Fruit fly (Drosophila melanogaster) whole organism, embryonic: Measurements from ENCODE around the gene CG33111.

Experiments
- Abd-B ChIP-seq: fragments of 200-800 bp; sonication (Bioruptor generic); optimal IDR thresholded peaks from 2 replicates; lab custom pipeline; 2018; ENCODE audit warnings: missing biosample characterization, mild to moderate bottlenecking, missing genetic modification characterization, moderate library complexity
- Aef1 ChIP-seq: fragments of 200-800 bp; sonication (Bioruptor generic); IDR thresholded peaks from 3 replicates; pipeline ENCODE4 v1.3.6; 2022; ENCODE audit warnings: missing biosample characterization, missing genetic modification characterization
- Awh ChIP-seq: fragments of 200-800 bp; sonication (Bioruptor generic); IDR thresholded peaks from 2 replicates; pipeline ENCODE4, ENCODE4 v1.3.6; 2022; ENCODE audit warnings: missing biosample characterization, missing genetic modification characterization
- Blimp-1 ChIP-seq: fragments of 200-800 bp; sonication (Bioruptor generic); optimal IDR thresholded peaks from 3 replicates; lab custom pipeline; 2018; ENCODE audit warnings: missing biosample characterization, missing genetic modification characterization, mild to moderate bottlenecking, moderate library complexity, missing genetic modification reagents
- CG10209 ChIP-seq: fragments of 200-800 bp; sonication (Bioruptor generic); optimal IDR thresholded peaks from 3 replicates; lab custom pipeline; 2017; ENCODE audit warnings: missing biosample characterization, mild to moderate bottlenecking, missing genetic modification characterization, missing genetic modification reagents
- CG11695 ChIP-seq: fragments of 200-800 bp; sonication (Bioruptor generic); IDR thresholded peaks from 3 replicates; pipeline ENCODE4 v1.3.6; 2022; ENCODE audit warnings: missing biosample characterization, missing genetic modification characterization
- CG14710 ChIP-seq: fragments of 200-800 bp; sonication (Bioruptor generic); optimal IDR thresholded peaks from 3 replicates; lab custom pipeline; 2019; ENCODE audit warnings: missing biosample characterization, mild to moderate bottlenecking, missing genetic modification characterization, moderate library complexity
- CG17385 ChIP-seq: fragments of 200-800 bp; sonication (Bioruptor generic); optimal IDR thresholded peaks from 3 replicates; lab custom pipeline; 2018; ENCODE audit warnings: missing biosample characterization, mild to moderate bottlenecking, missing genetic modification characterization
- CG18011 ChIP-seq: fragments of 200-800 bp; sonication (Bioruptor generic); optimal IDR thresholded peaks from 2 replicates; lab custom pipeline; 2017; ENCODE audit warnings: missing biosample characterization, missing genetic modification characterization, mild to moderate bottlenecking, moderate library complexity, missing genotype
- CG2116 ChIP-seq: fragments of 200-800 bp; sonication (Bioruptor generic); optimal IDR thresholded peaks from 3 replicates; lab custom pipeline; 2018; ENCODE audit warnings: missing biosample characterization, mild to moderate bottlenecking, missing genetic modification characterization
- CG2712 ChIP-seq: fragments of 200-800 bp; optimal IDR thresholded peaks from 3 replicates; lab custom pipeline; 2019; ENCODE audit warnings: missing biosample characterization, mild to moderate bottlenecking, missing genetic modification characterization, moderate library complexity
- CG2875 ChIP-seq: fragments of 200-800 bp; sonication (Bioruptor generic); optimal IDR thresholded peaks from 2 replicates; lab custom pipeline; 2017; ENCODE audit warnings: missing biosample characterization, mild to moderate bottlenecking, missing genetic modification characterization, missing genetic modification reagents
- CG6765 ChIP-seq: fragments of 200-800 bp; sonication (Bioruptor generic); optimal IDR thresholded peaks from 3 replicates; lab custom pipeline; 2017; ENCODE audit warnings: missing biosample characterization, mild to moderate bottlenecking, missing genetic modification characterization
- CG8089 ChIP-seq: fragments of 200-800 bp; sonication (Bioruptor generic); optimal IDR thresholded peaks from 3 replicates; lab custom pipeline; 2016; ENCODE audit warnings: missing biosample characterization, missing genetic modification characterization
- Dad ChIP-seq: fragments of 200-800 bp; sonication (Bioruptor generic); optimal IDR thresholded peaks from 3 replicates; lab custom pipeline; 2016; ENCODE audit warnings: missing biosample characterization, missing genetic modification characterization
- Dip2 ChIP-seq: fragments of 200-800 bp; sonication (Bioruptor generic); IDR thresholded peaks from 2 replicates; pipeline ENCODE4 v1.3.6; 2022; ENCODE audit warnings: missing biosample characterization, missing genetic modification characterization
- E2f1 ChIP-seq: fragments of 200-800 bp; sonication (Bioruptor generic); IDR thresholded peaks from 2 replicates; pipeline ENCODE4 v1.3.6; 2022; ENCODE audit warnings: missing biosample characterization, missing genetic modification characterization
- ERR ChIP-seq: fragments of 200-800 bp; sonication (Bioruptor generic); optimal IDR thresholded peaks from 2 replicates; lab custom pipeline; 2016; ENCODE audit warnings: missing biosample characterization, missing genetic modification characterization
- Gug ChIP-seq: fragments of 200-800 bp; sonication (Bioruptor generic); IDR thresholded peaks from 4 replicates; pipeline ENCODE4 v1.3.6; 2022; ENCODE audit warnings: missing biosample characterization, missing genetic modification characterization
- Oli ChIP-seq: fragments of 200-800 bp; sonication (Bioruptor generic); optimal IDR thresholded peaks from 2 replicates; lab custom pipeline; 2018; ENCODE audit warnings: missing biosample characterization, mild to moderate bottlenecking, missing genetic modification characterization, moderate library complexity
- Scr ChIP-seq: fragments of 200-800 bp; sonication (Bioruptor generic); IDR thresholded peaks from 2 replicates; pipeline ENCODE4 v1.3.6; 2022; ENCODE audit warnings: missing biosample characterization, missing genetic modification characterization; ENCODE audit not compliant: partially characterized antibody
- Sin3A ChIP-seq: fragments of >200 bp; optimal IDR thresholded peaks from 2 replicates; lab custom pipeline; 2018
- Sry-β ChIP-seq: fragments of 200-800 bp; sonication (Bioruptor generic); optimal IDR thresholded peaks from 2 replicates; lab custom pipeline; 2018; ENCODE audit warnings: missing biosample characterization, mild to moderate bottlenecking, missing genetic modification characterization, moderate library complexity
- Stat92E ChIP-seq, 3 experiments: fragments of >200 bp in 2 of 3; fragments of 200-800 bp in 1 of 3; sonication (Bioruptor generic) in 1 of 3; optimal IDR thresholded peaks; 2 replicates each; lab custom pipeline; 2017 to 2019; ENCODE audit warnings: missing biosample characterization in 3 of 3, missing genetic modification characterization in 3 of 3, mild to moderate bottlenecking in 1 of 3, moderate library complexity in 1 of 3
- ash1 ChIP-seq: fragments of 200-800 bp; sonication (Bioruptor generic); optimal IDR thresholded peaks from 2 replicates; lab custom pipeline; 2018; ENCODE audit warnings: missing biosample characterization, mild to moderate bottlenecking, missing genetic modification characterization
- bcd ChIP-seq: fragments of 200-800 bp; sonication (Bioruptor generic); optimal IDR thresholded peaks from 2 replicates; lab custom pipeline; 2017; ENCODE audit warnings: missing biosample characterization, mild to moderate bottlenecking, missing genetic modification characterization
- chn ChIP-seq: fragments of 200-800 bp; sonication (Bioruptor generic); optimal IDR thresholded peaks from 2 replicates; lab custom pipeline; 2016; ENCODE audit warnings: missing biosample characterization, missing genetic modification characterization
- ci ChIP-seq: fragments of 200-800 bp; sonication (Bioruptor generic); IDR thresholded peaks from 3 replicates; pipeline ENCODE4 v1.3.6; 2022; ENCODE audit warnings: missing biosample characterization, missing genetic modification characterization
- dan ChIP-seq: fragments of 200-800 bp; sonication (Bioruptor generic); IDR thresholded peaks from 2 replicates; pipeline ENCODE4 v1.3.6; 2022; ENCODE audit warnings: missing biosample characterization, missing genetic modification characterization
- dmrt99B ChIP-seq: fragments of 200-800 bp; sonication (Bioruptor generic); optimal IDR thresholded peaks from 2 replicates; lab custom pipeline; 2018; ENCODE audit warnings: missing biosample characterization, mild to moderate bottlenecking, missing genetic modification characterization, moderate library complexity
- org-1 ChIP-seq: fragments of 200-800 bp; sonication (Bioruptor generic); optimal IDR thresholded peaks from 2 replicates; lab custom pipeline; 2017; ENCODE audit warnings: missing biosample characterization, missing genetic modification characterization
- phol ChIP-seq: fragments of 200-800 bp; sonication (Bioruptor generic); optimal IDR thresholded peaks from 3 replicates; lab custom pipeline; 2018; ENCODE audit warnings: missing biosample characterization, mild to moderate bottlenecking, missing genetic modification characterization, moderate library complexity
- repo ChIP-seq: fragments of 200-800 bp; sonication (Bioruptor generic); optimal IDR thresholded peaks from 2 replicates; lab custom pipeline; 2016; ENCODE audit warnings: missing biosample characterization, missing genetic modification characterization
- so ChIP-seq: fragments of 200-800 bp; sonication (Bioruptor generic); IDR thresholded peaks from 3 replicates; pipeline ENCODE4 v1.3.6; 2022; ENCODE audit warnings: missing biosample characterization, missing genetic modification characterization
- tgo ChIP-seq: fragments of 200-800 bp; sonication (Bioruptor generic); IDR thresholded peaks from 3 replicates; pipeline ENCODE4 v1.3.6; 2022; ENCODE audit warnings: missing biosample characterization, missing genetic modification characterization
- vfl ChIP-seq: fragments of 200-800 bp; sonication (Bioruptor generic); optimal IDR thresholded peaks from 2 replicates; lab custom pipeline; 2016; ENCODE audit warnings: missing biosample characterization, missing genetic modification characterization
- wdn ChIP-seq: fragments of 200-800 bp; sonication (Bioruptor generic); IDR thresholded peaks from 2 replicates; pipeline ENCODE4 v1.3.6; 2022; ENCODE audit warnings: missing biosample characterization, missing genetic modification characterization
- yki ChIP-seq: fragments of >200 bp; optimal IDR thresholded peaks from 3 replicates; lab custom pipeline; 2018
- zen ChIP-seq: fragments of 200-800 bp; sonication (Bioruptor generic); optimal IDR thresholded peaks from 3 replicates; lab custom pipeline; 2018; ENCODE audit warnings: missing biosample characterization, mild to moderate bottlenecking, missing genetic modification characterization, moderate library complexity
- zen2 ChIP-seq: fragments of 200-800 bp; sonication (Bioruptor generic); IDR thresholded peaks from 3 replicates; pipeline ENCODE4 v1.3.6; 2022; ENCODE audit warnings: missing biosample characterization, missing genetic modification characterization; ENCODE audit not compliant: partially characterized antibody
- zfh2 ChIP-seq: fragments of 200-800 bp; sonication (Bioruptor generic); optimal IDR thresholded peaks from 2 replicates; lab custom pipeline; 2016; ENCODE audit warnings: missing biosample characterization, missing genetic modification characterization

CG33111 gene

dm6 chr3R:23818879-23819408 is at the start of gene CG33111, which contains the start of gene eIF4G2 (continued):
- TF ChIP-seq CG8089 (GFP tag; lab: Kevin White, UChicago) (peak; percentile 34), org-1 (GFP tag; lab: Kevin White, UChicago) (no peak), Sin3A (lab: Kevin White, UChicago) (peak; percentile 67), bcd (GFP tag; lab: Kevin White, UChicago) (no peak), E2f1 (GFP tag; lab: Robert Waterston, UW) (no peak), CG6765 (GFP tag; lab: Kevin White, UChicago) (peak; percentile 58), ci (GFP tag; lab: Robert Waterston, UW) (peak; percentile 64), phol (tag; lab: Kevin White, UChicago) (peak; percentile 66), repo (GFP tag; lab: Kevin White, UChicago) (peak; percentile 14), Sry-β (GFP tag; lab: Kevin White, UChicago) (no peak), CG10209 (peak; percentile 6), Dip2 (GFP tag; lab: Robert Waterston, UW) (no peak), Awh (peak; percentile 27; the same call in 1 of the 2 replicates), CG17385 (GFP tag; lab: Kevin White, UChicago) (peak; percentile 35), so (GFP tag; lab: Robert Waterston, UW) (peak; percentile 56; the same call in 1 of the 3 replicates), dan (GFP tag; lab: Robert Waterston, UW) (no peak), zen (tag; lab: Kevin White, UChicago) (no peak), Dad (GFP tag; lab: Kevin White, UChicago) (peak; percentile 45), CG2875 (GFP tag; lab: Kevin White, UChicago) (no peak), zfh2 (GFP tag; lab: Kevin White, UChicago) (peak; percentile 50), zen2 (GFP tag; lab: Robert Waterston, UW) (peak; percentile 70; the same call in 2 of the 3 replicates), Oli (tag; lab: Kevin White, UChicago) (no peak), Scr (GFP tag; lab: Robert Waterston, UW) (peak; percentile 75), Gug (GFP tag; lab: Robert Waterston, UW) (no peak; the same call in 3 of the 4 replicates), ERR (no peak), chn (GFP tag; lab: Kevin White, UChicago) (peak; percentile 15), Aef1 (GFP tag; lab: Robert Waterston, UW) (no peak; the same call in 2 of the 3 replicates), wdn (GFP tag; lab: Robert Waterston, UW) (no peak), ash1 (GFP tag; lab: Kevin White, UChicago) (no peak), CG18011 (no peak), yki (lab: Kevin White, UChicago) (no peak), Stat92E (GFP tag; optimal IDR thresholded peaks at IDR 0.05; lab: Kevin White, UChicago) (peak in 1 of 3 experiments; percentile 79), CG11695 (GFP tag; lab: Robert Waterston, UW) (0 out of 3 replicates have a peak, but pooled peaks have one; percentile 12), Blimp-1 (peak; percentile 21), CG2116 (GFP tag; lab: Kevin White, UChicago) (peak; percentile 83), tgo (GFP tag; lab: Robert Waterston, UW) (no peak), Abd-B (GFP tag; lab: Kevin White, UChicago) (no peak), vfl (GFP tag; lab: Kevin White, UChicago) (peak; percentile 58), CG2712 (tag; lab: Kevin White, UChicago) (peak; percentile 55), CG14710 (tag; lab: Kevin White, UChicago) (peak; percentile 81), dmrt99B (tag; lab: Kevin White, UChicago) (no peak)
